Worm (Caenorhabditis elegans): ENCODE data around the gene BE10.5.
A peak's percentile ranks its signal among the peaks of the same experiment; 100 is the strongest.

DNA sequence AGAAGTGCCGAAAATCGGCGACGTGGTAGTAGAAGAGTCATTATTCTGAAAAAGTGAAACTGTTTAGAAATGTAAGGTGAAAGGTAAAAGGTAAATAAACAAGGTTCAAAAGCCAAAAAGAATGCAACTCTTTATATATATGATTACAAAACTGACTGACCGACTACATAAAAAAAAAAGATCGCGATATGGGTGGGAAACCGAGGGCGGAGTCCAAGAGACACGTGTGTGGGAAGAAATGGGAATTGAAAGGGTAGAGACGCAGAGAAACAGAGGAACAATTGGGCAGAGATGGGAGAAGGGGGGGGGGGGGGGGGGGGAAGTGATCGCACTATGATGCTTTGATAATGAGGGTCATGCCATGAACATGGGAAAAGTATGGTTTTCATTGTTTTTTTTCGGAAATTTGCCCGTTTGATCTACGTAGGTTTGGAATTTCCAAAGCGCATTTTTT is 32.3 kb upstream of the BE10.5 start, which contains the start of gene Y37D8A.4:
- no peak for TF ChIP-seq mep-1 (tag; optimal IDR thresholded peaks at IDR 0.05)
- no peak for TF ChIP-seq hlh-4 (tag; optimal IDR thresholded peaks at IDR 0.05)
- no peak for TF ChIP-seq nhr-11 (tag; optimal IDR thresholded peaks at IDR 0.05)
- TF ChIP-seq nhr-28 (tag; optimal IDR thresholded peaks at IDR 0.05) = no peak
- TF ChIP-seq nhr-237 (tag; optimal IDR thresholded peaks at IDR 0.05) = no peak
- no peak for TF ChIP-seq ceh-90 (tag; optimal IDR thresholded peaks at IDR 0.05)
- peak; percentile 22 for TF ChIP-seq elt-2 (tag; optimal IDR thresholded peaks at IDR 0.05)
- no peak for TF ChIP-seq tbx-2 (tag; optimal IDR thresholded peaks at IDR 0.05)
- TF ChIP-seq lir-3 (tag; optimal IDR thresholded peaks at IDR 0.05; ENCODE audit: poor library complexity) = no peak
- TF ChIP-seq vab-15 (tag; optimal IDR thresholded peaks at IDR 0.05) = peak; percentile 13

All from whole organism, L1 larva.